Fruit fly (Drosophila melanogaster) S2 (cell line): ENCODE measurements around the gene AstA-R1.

Source experiments
- CG8478 ChIP-seq: fragments of >200 bp; optimal IDR thresholded peaks from 2 replicates; lab custom pipeline; 2018
- CTCF ChIP-seq, 2 experiments: fragments of >200 bp; optimal IDR thresholded peaks; 2 replicates each; lab custom pipeline; 2018

- TF ChIP-seq CTCF (optimal IDR thresholded peaks at IDR 0.05; lab: Kevin White, UChicago) = no peak
- TF ChIP-seq CG8478 (lab: Kevin White, UChicago) = no peak
Measured at dm6 chrX:3694770-3695145, 120.4 kb downstream of the AstA-R1 start.
